Worm (Caenorhabditis elegans): ENCODE measurements around the gene set-1.

set-1 gene

DNA sequence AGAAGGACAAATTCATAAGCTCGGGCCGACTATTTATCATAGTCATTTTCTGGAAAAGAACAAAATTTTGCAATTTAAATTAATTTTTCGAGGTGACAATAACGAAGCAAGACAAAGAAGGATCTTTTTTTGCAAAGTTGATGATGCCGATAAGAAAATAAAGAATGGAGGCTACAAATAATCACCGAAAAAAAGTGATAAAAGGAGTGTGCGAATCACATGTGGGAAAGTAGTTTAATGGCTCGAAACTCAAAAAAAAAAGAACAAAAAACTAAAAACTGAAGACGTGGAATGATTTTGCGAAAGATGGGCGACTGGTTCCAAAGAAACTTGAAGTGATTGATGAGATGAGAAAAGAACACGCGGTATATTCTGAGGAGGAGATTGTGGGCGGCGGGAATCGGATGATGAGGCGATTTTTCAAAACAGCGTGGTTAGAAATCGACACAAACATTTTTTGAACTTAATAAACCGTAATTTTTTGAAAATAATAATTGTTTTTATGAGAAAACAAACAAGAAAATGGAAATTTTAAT is 32.7 kb downstream of the set-1 start, which contains the start of gene atgl-1:
atgl-1 (minus strand) TSS at position 51 of the 536 bp plus-strand sequence.
- no peak for TF ChIP-seq madf-9 (GFP tag; conservative IDR thresholded peaks at IDR 0.05)
- TF ChIP-seq daf-16 (GFP tag; optimal IDR thresholded peaks at IDR 0.05): no peak
- peak; percentile 15 for TF ChIP-seq daf-16 (tag; optimal IDR thresholded peaks at IDR 0.05)
- TF ChIP-seq daf-19 (GFP tag; conservative IDR thresholded peaks at IDR 0.05): no peak
- no peak for TF ChIP-seq nhr-11 (tag; optimal IDR thresholded peaks at IDR 0.05)
- TF ChIP-seq nhr-42 (GFP tag; IDR thresholded peaks at IDR 0.05): no peak
- no peak for TF ChIP-seq ZK337.2 (GFP tag; IDR thresholded peaks at IDR 0.05)
- TF ChIP-seq aha-1 (tag): no peak
- peak; percentile 43 for TF ChIP-seq hlh-30 (tag; optimal IDR thresholded peaks at IDR 0.05; ENCODE audit: insufficient read depth)
- peak; percentile 32; the same call in 1 of the 2 replicates for TF ChIP-seq dmd-6 (GFP tag; IDR thresholded peaks at IDR 0.05)
- no peak for TF ChIP-seq sdz-12 (GFP tag; optimal IDR thresholded peaks at IDR 0.05)
- TF ChIP-seq lin-39 (tag; optimal IDR thresholded peaks at IDR 0.05): no peak
- no peak for TF ChIP-seq jun-1 (tag; optimal IDR thresholded peaks at IDR 0.05)
- TF ChIP-seq mxl-3 (GFP tag; optimal IDR thresholded peaks at IDR 0.05): peak; percentile 35
- TF ChIP-seq mdl-1 (tag; optimal IDR thresholded peaks at IDR 0.05): peak in 1 of 2 experiments; percentile 38
- peak; percentile 69 for TF ChIP-seq nhr-28 (tag; optimal IDR thresholded peaks at IDR 0.05)
- TF ChIP-seq nhr-48 (tag; optimal IDR thresholded peaks at IDR 0.05): peak; percentile 8
- TF ChIP-seq dve-1 (tag; optimal IDR thresholded peaks at IDR 0.05; ENCODE audit: insufficient read depth): peak; percentile 1
- TF ChIP-seq T20F7.1 (GFP tag; optimal IDR thresholded peaks at IDR 0.05): no peak
- peak; percentile 52 for TF ChIP-seq hlh-11 (tag; optimal IDR thresholded peaks at IDR 0.05)
- no peak for TF ChIP-seq fos-1 (tag; optimal IDR thresholded peaks at IDR 0.05)
- no peak for TF ChIP-seq tag-97 (GFP tag; IDR thresholded peaks at IDR 0.05)
- no peak for TF ChIP-seq lsy-2 (tag; optimal IDR thresholded peaks at IDR 0.05)
- TF ChIP-seq nhr-77 (tag; optimal IDR thresholded peaks at IDR 0.05): no peak

DNA sequence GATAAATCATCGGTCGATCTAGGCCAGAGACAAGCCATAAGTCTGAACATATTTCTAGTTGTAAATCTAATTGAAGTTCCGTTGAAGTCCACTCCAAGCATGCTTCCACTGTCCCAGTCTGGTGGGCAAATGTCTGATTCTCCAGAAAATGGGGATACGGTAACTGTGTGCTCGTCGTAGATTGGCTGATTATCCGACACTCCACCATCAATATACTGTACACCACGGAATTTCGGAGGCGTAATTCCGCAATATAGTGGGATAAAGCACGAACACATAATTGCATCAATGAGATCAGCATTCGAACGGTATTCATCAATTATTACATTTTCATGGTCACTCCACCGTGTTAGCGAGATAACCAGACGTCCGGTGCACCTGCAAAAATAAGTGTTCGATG is 33.9 kb downstream of the set-1 start:
- TF ChIP-seq set-16 (GFP tag; IDR thresholded peaks at IDR 0.05) (no peak), nhr-6 (tag; optimal IDR thresholded peaks at IDR 0.05) (no peak), mxl-3 (GFP tag; optimal IDR thresholded peaks at IDR 0.05) (peak; percentile 6), nhr-25 (tag; optimal IDR thresholded peaks at IDR 0.05; ENCODE audit: borderline replicate concordance, insufficient read depth) (no peak), D1046.2 (GFP tag; IDR thresholded peaks at IDR 0.05) (no peak), aha-1 (tag) (peak; percentile 40), F49E8.2 (tag; optimal IDR thresholded peaks at IDR 0.05; ENCODE audit: borderline replicate concordance) (no peak), T20F7.1 (GFP tag; optimal IDR thresholded peaks at IDR 0.05) (no peak), madf-9 (GFP tag; conservative IDR thresholded peaks at IDR 0.05) (no peak)

DNA sequence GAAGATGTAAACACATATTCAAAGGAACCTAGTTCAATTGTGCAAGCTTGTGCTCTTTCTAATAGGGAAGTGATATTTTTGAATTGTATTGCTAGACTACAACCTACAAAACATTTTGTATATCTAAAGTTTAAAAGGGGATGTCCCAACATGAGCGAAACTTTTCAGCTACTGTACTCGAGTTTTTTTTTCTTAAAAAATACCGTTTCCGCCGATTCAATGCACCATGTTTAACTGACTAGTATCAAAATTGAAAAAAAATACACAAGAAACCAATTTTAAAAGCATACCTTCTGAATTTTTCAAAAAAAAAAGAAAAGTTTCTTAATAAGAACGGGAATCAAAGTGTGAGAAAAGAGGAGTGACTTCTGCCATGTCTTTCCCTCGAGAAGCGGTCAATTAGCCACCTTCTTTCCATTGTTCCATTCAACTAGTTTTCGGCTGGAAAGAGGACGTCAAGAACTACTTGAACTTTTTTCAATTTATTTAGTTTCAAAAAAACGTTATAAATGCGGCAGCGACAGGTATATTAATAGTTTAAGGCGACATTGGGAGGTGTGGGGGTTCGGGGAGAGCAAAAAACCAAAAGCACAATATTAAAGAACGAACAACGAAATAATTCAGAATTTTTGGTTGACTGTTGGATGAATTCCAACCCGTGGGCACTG is 36.7 kb downstream of the set-1 start, which contains the start of gene nas-4:
nas-4 (minus strand) TSS at position 351 of the 668 bp plus-strand sequence.
- no peak for TF ChIP-seq mxl-2 (GFP tag; conservative IDR thresholded peaks at IDR 0.05)
- no peak for TF ChIP-seq snpc-1.2 (GFP tag; IDR thresholded peaks at IDR 0.05)
- no peak for TF ChIP-seq dpl-1 (GFP tag; optimal IDR thresholded peaks at IDR 0.05)
- TF ChIP-seq hlh-11 (tag; optimal IDR thresholded peaks at IDR 0.05): peak; percentile 13
- no peak for TF ChIP-seq nhr-11 (tag; optimal IDR thresholded peaks at IDR 0.05)
- TF ChIP-seq ZK337.2 (GFP tag; IDR thresholded peaks at IDR 0.05): no peak
- no peak for TF ChIP-seq tra-1 (GFP tag; IDR thresholded peaks at IDR 0.05)
- no peak for TF ChIP-seq T20F7.1 (GFP tag; optimal IDR thresholded peaks at IDR 0.05)
- no peak for TF ChIP-seq nhr-237 (tag; optimal IDR thresholded peaks at IDR 0.05)
- no peak for TF ChIP-seq skn-1 (tag; optimal IDR thresholded peaks at IDR 0.05)
- no peak for TF ChIP-seq D1046.2 (GFP tag; IDR thresholded peaks at IDR 0.05)
- no peak for TF ChIP-seq set-16 (GFP tag; IDR thresholded peaks at IDR 0.05)
- TF ChIP-seq nhr-111 (GFP tag; optimal IDR thresholded peaks at IDR 0.05): no peak
- TF ChIP-seq hmg-1.1 (GFP tag; IDR thresholded peaks at IDR 0.05): peak; percentile 43; the same call in 1 of the 2 replicates
- TF ChIP-seq nhr-102 (tag; optimal IDR thresholded peaks at IDR 0.05): peak; percentile 67
- no peak for TF ChIP-seq ceh-82 (tag; optimal IDR thresholded peaks at IDR 0.05)
- TF ChIP-seq jun-1 (tag; optimal IDR thresholded peaks at IDR 0.05): no peak
- TF ChIP-seq nhr-48 (tag; optimal IDR thresholded peaks at IDR 0.05): peak; percentile 41
- TF ChIP-seq hlh-30 (tag; optimal IDR thresholded peaks at IDR 0.05; ENCODE audit: insufficient read depth): no peak
- peak; percentile 28 for TF ChIP-seq fos-1 (tag; optimal IDR thresholded peaks at IDR 0.05)
- TF ChIP-seq zfp-2 (tag; optimal IDR thresholded peaks at IDR 0.05): no peak
- TF ChIP-seq ceh-20 (GFP tag; IDR thresholded peaks at IDR 0.05): no peak
- TF ChIP-seq ceh-44 (GFP tag; IDR thresholded peaks at IDR 0.05): no peak
- no peak for TF ChIP-seq aha-1 (tag)
- peak; percentile 77 for TF ChIP-seq ama-1 (optimal IDR thresholded peaks at IDR 0.05)
- TF ChIP-seq egl-27 (tag; optimal IDR thresholded peaks at IDR 0.05): no peak
- no peak for TF ChIP-seq hif-1 (tag; optimal IDR thresholded peaks at IDR 0.05)

All from whole organism, L4 larva.